Fruit fly (Drosophila melanogaster) whole organism, pupa: ENCODE data around the gene yellow-e2.

Experiments used
- CG10348 ChIP-seq: fragments of 200-800 bp; sonication (Bioruptor generic); IDR thresholded peaks from 2 replicates; pipeline ENCODE4 v1.3.6; 2022; ENCODE audit warnings: missing biosample characterization, missing genetic modification characterization
- CG12605 ChIP-seq: fragments of 200-800 bp; sonication (Bioruptor generic); IDR thresholded peaks from 2 replicates; pipeline ENCODE4 v1.3.6; 2022; ENCODE audit warnings: missing biosample characterization, missing genetic modification characterization
- CG13204 ChIP-seq: fragments of 200-800 bp; sonication (Bioruptor generic); optimal IDR thresholded peaks from 2 replicates; lab custom pipeline; 2018; ENCODE audit warnings: missing biosample characterization, mild to moderate bottlenecking, missing genetic modification characterization, moderate library complexity
- CG14655 ChIP-seq: fragments of 200-800 bp; sonication (Bioruptor generic); optimal IDR thresholded peaks from 3 replicates; lab custom pipeline; 2017; ENCODE audit warnings: mild to moderate bottlenecking, missing biosample characterization, missing genetic modification reagents, missing genetic modification characterization
- CG15710 ChIP-seq: fragments of 200-800 bp; sonication (Bioruptor generic); optimal IDR thresholded peaks from 2 replicates; lab custom pipeline; 2018; ENCODE audit warnings: missing biosample characterization, mild to moderate bottlenecking, missing genetic modification characterization, moderate library complexity
- CG17806 ChIP-seq: fragments of 200-800 bp; sonication (Bioruptor generic); optimal IDR thresholded peaks from 2 replicates; lab custom pipeline; 2018; ENCODE audit warnings: missing biosample characterization, mild to moderate bottlenecking, missing genetic modification characterization, moderate library complexity
- CG32121 ChIP-seq: fragments of 200-800 bp; sonication (Bioruptor generic); IDR thresholded peaks from 2 replicates; pipeline ENCODE4 v1.3.6; 2022; ENCODE audit warnings: missing biosample characterization, missing genetic modification characterization
- CG34367 ChIP-seq: fragments of 200-800 bp; sonication (Bioruptor generic); optimal IDR thresholded peaks from 2 replicates; lab custom pipeline; 2018; ENCODE audit warnings: missing biosample characterization, mild to moderate bottlenecking, missing genetic modification characterization
- CG4496 ChIP-seq: fragments of 200-800 bp; sonication (Bioruptor generic); IDR thresholded peaks from 3 replicates; pipeline ENCODE4 v1.3.6; 2022; ENCODE audit warnings: missing biosample characterization, missing genetic modification characterization
- CG8159 ChIP-seq: fragments of 200-800 bp; sonication (Bioruptor generic); optimal IDR thresholded peaks from 3 replicates; lab custom pipeline; 2018; ENCODE audit warnings: missing biosample characterization, mild to moderate bottlenecking, missing genetic modification characterization, moderate library complexity
- CG8301 ChIP-seq: fragments of 200-800 bp; sonication (Bioruptor generic); optimal IDR thresholded peaks from 2 replicates; lab custom pipeline; 2018; ENCODE audit warnings: missing biosample characterization, mild to moderate bottlenecking, missing genetic modification characterization
- CG9948 ChIP-seq: fragments of 200-800 bp; sonication (Bioruptor generic); optimal IDR thresholded peaks from 2 replicates; lab custom pipeline; 2018; ENCODE audit warnings: missing biosample characterization, mild to moderate bottlenecking, missing genetic modification characterization, moderate library complexity
- D1 ChIP-seq: fragments of 200-800 bp; sonication (Bioruptor generic); optimal IDR thresholded peaks from 2 replicates; lab custom pipeline; 2018; ENCODE audit warnings: missing biosample characterization, mild to moderate bottlenecking, missing genetic modification characterization, moderate library complexity
- EcR ChIP-seq: fragments of 200-800 bp; sonication (Bioruptor generic); optimal IDR thresholded peaks from 3 replicates; lab custom pipeline; 2019; ENCODE audit warnings: missing biosample characterization, missing genetic modification characterization, mild to moderate bottlenecking, moderate library complexity, missing genetic modification reagents
- Ets98B ChIP-seq: fragments of 200-800 bp; sonication (Bioruptor generic); IDR thresholded peaks from 2 replicates; pipeline ENCODE4 v1.3.6; 2022; ENCODE audit warnings: missing biosample characterization, missing genetic modification characterization
- Pif1A ChIP-seq: fragments of 200-800 bp; sonication (Bioruptor generic); optimal IDR thresholded peaks from 3 replicates; lab custom pipeline; 2016; ENCODE audit warnings: missing biosample characterization, missing genetic modification characterization
- Pif1B ChIP-seq: fragments of 200-800 bp; sonication (Bioruptor generic); optimal IDR thresholded peaks from 3 replicates; lab custom pipeline; 2016; ENCODE audit warnings: missing biosample characterization, missing genetic modification characterization
- Snoo ChIP-seq: fragments of 200-800 bp; sonication (Bioruptor generic); optimal IDR thresholded peaks from 3 replicates; lab custom pipeline; 2017; ENCODE audit warnings: missing biosample characterization, mild to moderate bottlenecking, missing genetic modification characterization, inconsistent platforms
- fd96Ca ChIP-seq: fragments of 200-800 bp; sonication (Bioruptor generic); IDR thresholded peaks from 3 replicates; pipeline ENCODE4 v1.3.6; 2022; ENCODE audit warnings: missing biosample characterization, missing genetic modification characterization
- gl ChIP-seq: fragments of 200-800 bp; sonication (Bioruptor generic); optimal IDR thresholded peaks from 2 replicates; lab custom pipeline; 2018; ENCODE audit warnings: missing biosample characterization, mild to moderate bottlenecking, missing genetic modification characterization
- rn ChIP-seq: fragments of 200-800 bp; sonication (Bioruptor generic); IDR thresholded peaks from 2 replicates; pipeline ENCODE4 v1.3.6; 2022; ENCODE audit warnings: missing biosample characterization, missing genetic modification characterization

Gene yellow-e2

dm6 chr3R:13400902-13401721 is 5.7 kb downstream of the yellow-e2 start:
- TF ChIP-seq EcR (GFP tag; lab: Kevin White, UChicago), result peak; percentile 79
- TF ChIP-seq Pif1B (GFP tag; lab: Kevin White, UChicago), result peak; percentile 94
- peak; percentile 94 for TF ChIP-seq CG8301 (tag; lab: Kevin White, UChicago)
- TF ChIP-seq CG8159, result peak; percentile 95
- TF ChIP-seq CG15710 (tag; lab: Kevin White, UChicago), result peak; percentile 94
- peak; percentile 90 for TF ChIP-seq Snoo (tag; lab: Kevin White, UChicago)
- peak; percentile 94 for TF ChIP-seq CG17806
- TF ChIP-seq CG13204 (GFP tag; lab: Kevin White, UChicago), result peak; percentile 90
- TF ChIP-seq fd96Ca (GFP tag; lab: Robert Waterston, UW), result peak; percentile 64; the same call in 2 of the 3 replicates
- peak; percentile 87 for TF ChIP-seq CG32121
- TF ChIP-seq rn (GFP tag; lab: Robert Waterston, UW), result peak; percentile 71
- TF ChIP-seq D1 (tag; lab: Kevin White, UChicago), result peak; percentile 90
- TF ChIP-seq CG34367, result peak; percentile 91
- peak; percentile 77 for TF ChIP-seq gl (tag; lab: Kevin White, UChicago)
- TF ChIP-seq CG10348 (GFP tag; lab: Robert Waterston, UW), result peak; percentile 64; the same call in 1 of the 2 replicates
- TF ChIP-seq Pif1A, result peak; percentile 92
- peak; percentile 80 for TF ChIP-seq Ets98B (GFP tag; lab: Robert Waterston, UW)
- peak; percentile 71; the same call in 1 of the 2 replicates for TF ChIP-seq CG12605 (GFP tag; lab: Robert Waterston, UW)
- TF ChIP-seq CG14655, result peak; percentile 95
- peak; percentile 90 for TF ChIP-seq CG4496 (GFP tag; lab: Robert Waterston, UW)
- TF ChIP-seq CG9948 (tag; lab: Kevin White, UChicago), result peak; percentile 94

- TF ChIP-seq CG32121 (no peak), CG34367 (no peak), CG4496 (GFP tag; lab: Robert Waterston, UW) (no peak), rn (GFP tag; lab: Robert Waterston, UW) (no peak), CG8159 (no peak), D1 (tag; lab: Kevin White, UChicago) (no peak), gl (tag; lab: Kevin White, UChicago) (no peak), CG9948 (tag; lab: Kevin White, UChicago) (no peak), fd96Ca (GFP tag; lab: Robert Waterston, UW) (no peak), Ets98B (GFP tag; lab: Robert Waterston, UW) (no peak), CG8301 (tag; lab: Kevin White, UChicago) (no peak), CG10348 (GFP tag; lab: Robert Waterston, UW) (no peak), Pif1A (no peak), CG15710 (tag; lab: Kevin White, UChicago) (no peak), EcR (GFP tag; lab: Kevin White, UChicago) (no peak), CG12605 (GFP tag; lab: Robert Waterston, UW) (no peak), CG14655 (no peak), Snoo (tag; lab: Kevin White, UChicago) (no peak), CG13204 (GFP tag; lab: Kevin White, UChicago) (no peak)
Observed at dm6 chr3R:13397535-13397934, 9.3 kb downstream of the yellow-e2 start, which contains the start of gene CG14377. TSS of gene CG14377 (plus strand) at chr3R:13397835.

- TF ChIP-seq EcR (GFP tag; lab: Kevin White, UChicago) (no peak), D1 (tag; lab: Kevin White, UChicago) (no peak), Snoo (tag; lab: Kevin White, UChicago) (no peak), Ets98B (GFP tag; lab: Robert Waterston, UW) (no peak), CG15710 (tag; lab: Kevin White, UChicago) (no peak)
Observed at dm6 chr3R:13397040-13397439, 9.8 kb downstream of the yellow-e2 start, which contains the start of gene CG14374. TSS of gene CG14374 (minus strand) at chr3R:13397140.

dm6 chr3R:13395133-13395532 is 11.7 kb downstream of the yellow-e2 start, which contains the start of gene CCHa2:
TSS of gene CCHa2 (minus strand) at chr3R:13395197.
- TF ChIP-seq rn (GFP tag; lab: Robert Waterston, UW) (no peak), CG4496 (GFP tag; lab: Robert Waterston, UW) (peak; percentile 48; the same call in 2 of the 3 replicates)

dm6 chr3R:13393009-13393408 is 13.8 kb downstream of the yellow-e2 start:
- TF ChIP-seq CG32121 (no peak), CG34367 (no peak), CG13204 (GFP tag; lab: Kevin White, UChicago) (no peak), rn (GFP tag; lab: Robert Waterston, UW) (no peak), Ets98B (GFP tag; lab: Robert Waterston, UW) (no peak), EcR (GFP tag; lab: Kevin White, UChicago) (no peak)

- TF ChIP-seq CG17806 (no peak), rn (GFP tag; lab: Robert Waterston, UW) (no peak), CG9948 (tag; lab: Kevin White, UChicago) (no peak), CG13204 (GFP tag; lab: Kevin White, UChicago) (no peak), gl (tag; lab: Kevin White, UChicago) (no peak), CG8159 (no peak), CG8301 (tag; lab: Kevin White, UChicago) (no peak), EcR (GFP tag; lab: Kevin White, UChicago) (no peak), CG15710 (tag; lab: Kevin White, UChicago) (no peak), Ets98B (GFP tag; lab: Robert Waterston, UW) (no peak), Pif1B (GFP tag; lab: Kevin White, UChicago) (no peak), Pif1A (no peak)
Observed at dm6 chr3R:13390490-13390889, 16.3 kb downstream of the yellow-e2 start.
